Worm (Caenorhabditis elegans): ENCODE results near the gene srx-137.

DNA sequence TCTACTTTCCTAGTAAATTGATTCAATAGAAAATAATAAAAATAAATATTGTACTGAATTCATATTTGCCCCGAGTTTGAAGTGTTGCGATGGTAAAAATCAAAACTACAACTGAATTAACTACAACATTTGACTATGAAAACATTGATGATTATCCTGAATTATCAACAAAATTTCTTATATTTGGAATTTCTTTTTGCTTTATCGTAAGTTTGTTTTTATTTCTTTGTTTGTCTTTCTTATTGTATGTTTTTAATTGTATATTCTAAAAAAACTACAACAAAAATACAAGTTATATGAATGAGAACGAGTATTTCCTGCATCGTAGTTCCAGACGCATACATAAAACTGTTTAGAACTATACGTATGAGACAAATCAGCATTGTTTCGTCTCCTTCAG is 25.4 kb upstream of the srx-137 start, which contains the start of gene srx-128:
- TF ChIP-seq ama-1 (optimal IDR thresholded peaks at IDR 0.05) (no peak), sea-1 (GFP tag; conservative IDR thresholded peaks at IDR 0.05) (no peak), ceh-36 (tag; optimal IDR thresholded peaks at IDR 0.05) (no peak), hnd-1 (tag; optimal IDR thresholded peaks at IDR 0.05) (no peak)
